Worm (Caenorhabditis elegans): Measurements from ENCODE around the gene nep-1.

The nep-1 gene

ce11 chrII:11694432-11694831, 37.5 kb upstream of the nep-1 start:
- TF ChIP-seq lin-13 (tag; optimal IDR thresholded peaks at IDR 0.05): peak; percentile 50
- no peak for TF ChIP-seq bed-3 (GFP tag; optimal IDR thresholded peaks at IDR 0.05)
- peak; percentile 18 for TF ChIP-seq lsy-2 (tag; optimal IDR thresholded peaks at IDR 0.05)
- no peak for TF ChIP-seq hlh-1 (tag; optimal IDR thresholded peaks at IDR 0.05)
- TF ChIP-seq ham-2 (GFP tag; optimal IDR thresholded peaks at IDR 0.05): peak; percentile 17
- TF ChIP-seq sem-2 (GFP tag; optimal IDR thresholded peaks at IDR 0.05): no peak
- TF ChIP-seq mab-5 (tag; optimal IDR thresholded peaks at IDR 0.05): no peak
- TF ChIP-seq flh-1 (GFP tag; optimal IDR thresholded peaks at IDR 0.05): no peak
- TF ChIP-seq pha-4 (tag; optimal IDR thresholded peaks at IDR 0.05): peak; percentile 9
- TF ChIP-seq tbx-8 (GFP tag; optimal IDR thresholded peaks at IDR 0.05): no peak
- TF ChIP-seq unc-120 (tag; optimal IDR thresholded peaks at IDR 0.05; ENCODE audit: poor library complexity, severe bottlenecking): peak; percentile 1
- no peak for TF ChIP-seq elt-3 (tag; optimal IDR thresholded peaks at IDR 0.05)
- no peak for TF ChIP-seq cnd-1 (tag; optimal IDR thresholded peaks at IDR 0.05)
- no peak for TF ChIP-seq nhr-76 (tag; optimal IDR thresholded peaks at IDR 0.05)
- TF ChIP-seq M03D4.4 (tag; optimal IDR thresholded peaks at IDR 0.05): peak; percentile 15
- TF ChIP-seq unc-62 (GFP tag; optimal IDR thresholded peaks at IDR 0.05): no peak
- TF ChIP-seq ceh-43 (GFP tag; optimal IDR thresholded peaks at IDR 0.05): no peak
- no peak for TF ChIP-seq nhr-2 (tag; optimal IDR thresholded peaks at IDR 0.05)
- TF ChIP-seq unc-39 (tag; optimal IDR thresholded peaks at IDR 0.05): no peak
- peak; percentile 63 for TF ChIP-seq sptf-1 (tag; optimal IDR thresholded peaks at IDR 0.05)
- peak; percentile 75 for TF ChIP-seq mep-1 (tag; optimal IDR thresholded peaks at IDR 0.05)
- no peak for TF ChIP-seq ceh-83 (GFP tag; optimal IDR thresholded peaks at IDR 0.05)

DNA sequence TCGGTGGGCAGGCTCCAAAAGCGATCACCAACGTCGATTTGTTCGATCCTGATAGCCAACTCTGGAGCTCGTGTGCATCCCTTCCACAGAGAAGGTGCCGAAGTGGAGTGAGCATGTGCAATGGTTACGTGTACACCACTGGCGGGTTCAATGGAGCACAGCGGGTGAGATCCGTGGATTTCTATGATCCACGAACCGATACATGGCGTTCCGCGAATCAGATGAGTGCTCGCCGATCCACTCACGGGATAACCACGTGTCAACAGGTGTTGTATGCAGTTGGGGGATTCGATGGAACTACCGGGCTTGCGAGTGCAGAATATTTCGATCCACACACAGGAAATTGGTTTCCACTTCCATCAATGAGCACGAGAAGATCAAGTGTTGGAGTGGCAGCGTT, 33.9 kb upstream of the nep-1 start:
- no peak for TF ChIP-seq elt-1 (tag; optimal IDR thresholded peaks at IDR 0.05; ENCODE audit: borderline replicate concordance, insufficient read depth)

ce11 chrII:11689941-11690340, 33.0 kb upstream of the nep-1 start:
- TF ChIP-seq drap-1 (GFP tag; optimal IDR thresholded peaks at IDR 0.05) (no peak), pha-4 (tag; optimal IDR thresholded peaks at IDR 0.05) (no peak), ces-1 (GFP tag; optimal IDR thresholded peaks at IDR 0.05) (no peak), unc-62 (GFP tag; optimal IDR thresholded peaks at IDR 0.05) (no peak)

DNA sequence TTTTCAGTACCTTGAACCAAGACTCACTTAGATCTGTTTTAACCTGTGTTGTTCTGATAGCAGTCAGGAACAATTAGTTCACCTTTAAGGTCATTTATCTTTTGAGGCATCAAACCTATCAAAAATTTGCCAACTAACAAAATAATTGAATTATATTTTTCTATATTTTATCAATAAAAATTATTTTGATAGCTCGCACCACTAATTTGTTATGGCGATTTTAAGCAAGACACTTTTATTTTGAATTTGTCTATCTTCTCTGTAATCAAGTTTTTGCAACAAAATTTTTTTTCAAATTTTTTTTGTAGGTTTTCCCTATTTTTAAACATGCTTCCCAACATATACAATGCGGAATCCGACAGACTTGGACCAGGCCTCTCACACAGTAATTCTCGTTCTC, 31.7 kb upstream of the nep-1 start, which contains the start of gene kel-1:
TSS of gene kel-1 (plus strand) at position 301 of the 400 bp plus-strand sequence.
- TF ChIP-seq mls-2 (tag; optimal IDR thresholded peaks at IDR 0.05): no peak
- TF ChIP-seq sem-2 (GFP tag; optimal IDR thresholded peaks at IDR 0.05): no peak
- no peak for TF ChIP-seq lin-32 (GFP tag; optimal IDR thresholded peaks at IDR 0.05)
- no peak for TF ChIP-seq elt-1 (tag; optimal IDR thresholded peaks at IDR 0.05; ENCODE audit: borderline replicate concordance, insufficient read depth)
- TF ChIP-seq snpc-4 (tag; optimal IDR thresholded peaks at IDR 0.05): no peak
- TF ChIP-seq ces-1 (GFP tag; optimal IDR thresholded peaks at IDR 0.05): no peak
- TF ChIP-seq nhr-28 (tag; optimal IDR thresholded peaks at IDR 0.05): no peak
- no peak for TF ChIP-seq ceh-43 (GFP tag; optimal IDR thresholded peaks at IDR 0.05)
- TF ChIP-seq hlh-1 (tag; optimal IDR thresholded peaks at IDR 0.05): no peak
- TF ChIP-seq lsy-2 (tag; optimal IDR thresholded peaks at IDR 0.05): no peak
- no peak for TF ChIP-seq tbx-8 (GFP tag; optimal IDR thresholded peaks at IDR 0.05)
- no peak for TF ChIP-seq elt-3 (tag; optimal IDR thresholded peaks at IDR 0.05)
- TF ChIP-seq nhr-237 (tag; optimal IDR thresholded peaks at IDR 0.05): no peak
- no peak for TF ChIP-seq bed-3 (GFP tag; optimal IDR thresholded peaks at IDR 0.05)
- no peak for TF ChIP-seq drap-1 (GFP tag; optimal IDR thresholded peaks at IDR 0.05)
- TF ChIP-seq blmp-1 (tag; optimal IDR thresholded peaks at IDR 0.05): no peak
- no peak for TF ChIP-seq flh-1 (GFP tag; optimal IDR thresholded peaks at IDR 0.05)
- no peak for TF ChIP-seq nhr-2 (tag; optimal IDR thresholded peaks at IDR 0.05)
- TF ChIP-seq ham-2 (GFP tag; optimal IDR thresholded peaks at IDR 0.05): no peak
- no peak for TF ChIP-seq unc-120 (tag; optimal IDR thresholded peaks at IDR 0.05; ENCODE audit: poor library complexity, severe bottlenecking)

ce11 chrII:11688011-11688410, 31.0 kb upstream of the nep-1 start:
- TF ChIP-seq sptf-1 (tag; optimal IDR thresholded peaks at IDR 0.05) (no peak), lsy-2 (tag; optimal IDR thresholded peaks at IDR 0.05) (no peak), elt-1 (tag; optimal IDR thresholded peaks at IDR 0.05; ENCODE audit: borderline replicate concordance, insufficient read depth) (no peak), nhr-237 (tag; optimal IDR thresholded peaks at IDR 0.05) (no peak), ceh-43 (GFP tag; optimal IDR thresholded peaks at IDR 0.05) (no peak), blmp-1 (tag; optimal IDR thresholded peaks at IDR 0.05) (no peak), snpc-4 (tag; optimal IDR thresholded peaks at IDR 0.05) (no peak), M03D4.4 (tag; optimal IDR thresholded peaks at IDR 0.05) (no peak), pha-4 (tag; optimal IDR thresholded peaks at IDR 0.05) (no peak), tbx-8 (GFP tag; optimal IDR thresholded peaks at IDR 0.05) (no peak), ham-2 (GFP tag; optimal IDR thresholded peaks at IDR 0.05) (no peak), nhr-76 (tag; optimal IDR thresholded peaks at IDR 0.05) (no peak), unc-39 (tag; optimal IDR thresholded peaks at IDR 0.05) (no peak), ces-1 (GFP tag; optimal IDR thresholded peaks at IDR 0.05) (peak; percentile 79), unc-120 (tag; optimal IDR thresholded peaks at IDR 0.05; ENCODE audit: poor library complexity, severe bottlenecking) (peak; percentile 46), lin-32 (GFP tag; optimal IDR thresholded peaks at IDR 0.05) (no peak), cnd-1 (tag; optimal IDR thresholded peaks at IDR 0.05) (peak; percentile 70), bed-3 (GFP tag; optimal IDR thresholded peaks at IDR 0.05) (no peak), mls-2 (tag; optimal IDR thresholded peaks at IDR 0.05) (no peak)
